Fruit fly (Drosophila melanogaster) whole organism, embryonic: Measurements from ENCODE around the gene B-H1.

ENCODE experiments used
- CG15269 ChIP-seq: fragments of 200-800 bp; sonication (Bioruptor generic); optimal IDR thresholded peaks from 2 replicates; lab custom pipeline; 2018; ENCODE audit warnings: missing biosample characterization, mild to moderate bottlenecking, missing genetic modification characterization, moderate library complexity
- CG18599 ChIP-seq: fragments of 200-800 bp; sonication (Bioruptor generic); optimal IDR thresholded peaks from 3 replicates; lab custom pipeline; 2017; ENCODE audit warnings: missing biosample characterization, missing genetic modification characterization, mild to moderate bottlenecking, moderate library complexity, missing genetic modification reagents
- Dp ChIP-seq: fragments of 200-800 bp; sonication (Bioruptor generic); optimal IDR thresholded peaks from 2 replicates; lab custom pipeline; 2018; ENCODE audit warnings: missing biosample characterization, mild to moderate bottlenecking, missing genetic modification characterization, moderate library complexity

dm6 chrX:17404883-17405282 lies 7.6 kb downstream of the B-H1 start:
- TF ChIP-seq Dp (GFP tag; lab: Kevin White, UChicago) (no peak), CG15269 (tag; lab: Kevin White, UChicago) (no peak), CG18599 (no peak)
